Worm (Caenorhabditis elegans) whole organism, L3 larva: ENCODE data around the gene sdf-9.

Experiments used
- R02D3.7 ChIP-seq: fragments of 150-350 bp; optimal IDR thresholded peaks from 2 replicates; lab custom pipeline; 2014; ENCODE audit warnings: missing biosample characterization, missing genetic modification characterization
- ama-1 ChIP-seq: fragments of 150-350 bp; optimal IDR thresholded peaks from 2 replicates; lab custom pipeline; 2018
- daf-12 ChIP-seq: fragments of 150-350 bp; optimal IDR thresholded peaks from 2 replicates; lab custom pipeline; 2014; ENCODE audit warnings: missing biosample characterization, missing genetic modification reagents, missing genetic modification characterization
- elt-1 ChIP-seq: fragments of 150-350 bp; optimal IDR thresholded peaks from 2 replicates; lab custom pipeline; 2014; ENCODE audit warnings: missing biosample characterization, missing genetic modification characterization
- jun-1 ChIP-seq: fragments of 150-350 bp; optimal IDR thresholded peaks from 2 replicates; lab custom pipeline; 2014; ENCODE audit warnings: missing biosample characterization, missing genetic modification reagents, missing genetic modification characterization
- lin-15B ChIP-seq: fragments of 150-350 bp; optimal IDR thresholded peaks from 2 replicates; lab custom pipeline; 2014; ENCODE audit warnings: missing biosample characterization, missing genetic modification characterization
- nhr-28 ChIP-seq: fragments of 150-350 bp; optimal IDR thresholded peaks from 2 replicates; lab custom pipeline; 2014; ENCODE audit warnings: missing biosample characterization, missing genetic modification characterization
- nhr-77 ChIP-seq: fragments of 150-350 bp; optimal IDR thresholded peaks from 2 replicates; lab custom pipeline; 2014; ENCODE audit warnings: missing biosample characterization, missing genetic modification characterization
- snpc-4 ChIP-seq: fragments of 150-350 bp; optimal IDR thresholded peaks from 2 replicates; lab custom pipeline; 2014; ENCODE audit warnings: missing biosample characterization, missing genetic modification characterization
- unc-62 ChIP-seq: fragments of 150-350 bp; sonication (generic microtip); optimal IDR thresholded peaks from 4 replicates; lab custom pipeline; 2014; ENCODE audit warnings: missing biosample characterization, missing genetic modification reagents, missing genetic modification characterization

DNA sequence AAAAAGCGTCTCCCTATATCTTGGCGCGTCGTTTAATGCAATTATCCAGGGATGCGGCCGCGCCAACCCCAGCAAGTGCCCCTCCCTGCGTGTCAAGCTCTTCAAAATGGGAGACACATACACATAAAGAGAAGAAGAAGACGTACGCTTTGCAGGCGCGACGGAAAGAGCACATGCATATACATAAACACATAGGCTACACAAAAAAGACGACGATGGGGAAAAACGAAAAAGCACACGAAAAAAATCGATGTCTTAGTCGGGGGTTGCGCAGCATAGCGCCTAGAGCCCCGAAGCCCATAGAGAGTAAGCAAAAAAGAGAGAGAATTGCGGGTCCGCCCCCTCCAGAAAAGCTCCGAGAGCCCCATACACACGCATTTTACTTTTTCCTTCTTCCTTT lies 8.9 kb upstream of the sdf-9 start, which contains the start of gene tpan-1:
- TF ChIP-seq jun-1 = no peak
- no peak for TF ChIP-seq daf-12 (tag; lab: Kevin White, UChicago)
- TF ChIP-seq nhr-77 (tag; lab: Kevin White, UChicago) = no peak
- TF ChIP-seq unc-62 (GFP tag; lab: Kevin White, UChicago) = no peak
- no peak for TF ChIP-seq ama-1
- no peak for TF ChIP-seq lin-15B (tag; lab: Kevin White, UChicago)
- TF ChIP-seq elt-1 (tag; lab: Kevin White, UChicago) = no peak
- TF ChIP-seq R02D3.7 = no peak
- no peak for TF ChIP-seq nhr-28 (tag; lab: Kevin White, UChicago)
- TF ChIP-seq snpc-4 = peak; percentile 38
